Fruit fly (Drosophila melanogaster) whole organism, pupa: Measurements from ENCODE around the gene CG6739.

Experiments
- CG14655 ChIP-seq: fragments of 200-800 bp; sonication (Bioruptor generic); optimal IDR thresholded peaks from 3 replicates; lab custom pipeline; 2017; ENCODE audit warnings: mild to moderate bottlenecking, missing biosample characterization, missing genetic modification reagents, missing genetic modification characterization
- CG15710 ChIP-seq: fragments of 200-800 bp; sonication (Bioruptor generic); optimal IDR thresholded peaks from 2 replicates; lab custom pipeline; 2018; ENCODE audit warnings: missing biosample characterization, mild to moderate bottlenecking, missing genetic modification characterization, moderate library complexity
- CG8159 ChIP-seq: fragments of 200-800 bp; sonication (Bioruptor generic); optimal IDR thresholded peaks from 3 replicates; lab custom pipeline; 2018; ENCODE audit warnings: missing biosample characterization, mild to moderate bottlenecking, missing genetic modification characterization, moderate library complexity
- EcR ChIP-seq: fragments of 200-800 bp; sonication (Bioruptor generic); optimal IDR thresholded peaks from 3 replicates; lab custom pipeline; 2019; ENCODE audit warnings: missing biosample characterization, missing genetic modification characterization, mild to moderate bottlenecking, moderate library complexity, missing genetic modification reagents
- Pif1A ChIP-seq: fragments of 200-800 bp; sonication (Bioruptor generic); optimal IDR thresholded peaks from 3 replicates; lab custom pipeline; 2016; ENCODE audit warnings: missing biosample characterization, missing genetic modification characterization
- Pif1B ChIP-seq: fragments of 200-800 bp; sonication (Bioruptor generic); optimal IDR thresholded peaks from 3 replicates; lab custom pipeline; 2016; ENCODE audit warnings: missing biosample characterization, missing genetic modification characterization

DNA sequence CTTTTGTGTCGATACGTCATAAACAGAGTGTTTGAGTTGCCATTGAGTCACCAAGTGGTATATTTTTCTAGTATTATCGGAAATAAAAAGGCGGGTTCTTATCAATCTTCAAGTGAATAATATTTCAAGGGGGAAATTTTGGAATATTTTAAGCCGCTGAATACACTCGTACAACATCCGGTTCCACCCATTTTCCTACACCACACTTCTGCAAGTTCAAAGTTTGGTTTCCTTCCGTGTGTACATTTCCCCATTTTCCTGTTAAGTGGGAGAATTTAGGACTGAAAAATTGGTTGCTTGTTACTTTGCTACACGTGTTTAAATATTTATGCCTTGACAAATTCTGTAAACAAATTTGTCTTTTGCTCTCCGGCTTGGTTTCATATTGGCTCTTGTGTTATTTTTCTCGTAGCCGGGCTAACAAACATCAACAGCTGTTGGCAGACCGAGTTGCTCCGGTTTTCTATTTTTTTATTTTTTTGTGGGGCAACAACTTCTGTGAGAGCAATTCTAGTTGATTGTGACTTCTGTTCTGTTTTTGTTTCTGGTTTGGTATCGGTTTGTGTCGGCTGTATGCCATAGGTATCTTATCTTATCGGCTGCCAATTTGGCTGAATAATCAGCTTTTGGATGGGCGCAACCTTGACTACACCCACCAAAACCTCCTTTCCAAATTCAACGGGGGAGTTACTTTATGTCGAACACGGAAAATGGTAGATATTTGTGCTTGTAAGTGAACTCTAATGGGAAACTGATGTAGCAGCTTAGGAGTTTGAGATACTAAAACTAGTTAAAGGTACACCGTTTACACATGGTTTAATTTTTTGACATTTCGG lies 36.3 kb upstream of the CG6739 start:
- TF ChIP-seq Pif1A (GFP tag; lab: Kevin White, UChicago) (no peak), CG15710 (no peak), EcR (GFP tag; lab: Kevin White, UChicago) (no peak), CG8159 (tag; lab: Kevin White, UChicago) (no peak), Pif1B (no peak), CG14655 (no peak)
